Worm (Caenorhabditis elegans): Measurements from ENCODE around the gene Y17D7B.4.
"Not testable (repeated sequence)": the region's sequence is repeated elsewhere in the genome, so short reads cannot be mapped to it uniquely, and the experiment has no call there.

Gene Y17D7B.4

ce11 chrV:18771804-18772386, 4.6 kb downstream of the Y17D7B.4 start:
- TF ChIP-seq unc-62 (GFP tag; optimal IDR thresholded peaks at IDR 0.05), result no peak

- no peak for TF ChIP-seq unc-62 (GFP tag; optimal IDR thresholded peaks at IDR 0.05)
Measured at ce11 chrV:18771390-18771789, 5.1 kb downstream of the Y17D7B.4 start, which contains the start of gene clec-256. clec-256 (plus strand) TSS chrV:18771690.

- no peak for TF ChIP-seq unc-62 (GFP tag; optimal IDR thresholded peaks at IDR 0.05)
Measured at ce11 chrV:18770623-18771022, 5.9 kb downstream of the Y17D7B.4 start, which contains the start of gene clec-255. clec-255 (minus strand) TSS chrV:18770723.

- TF ChIP-seq unc-62 (GFP tag; optimal IDR thresholded peaks at IDR 0.05), result no peak
Measured at ce11 chrV:18769902-18770301, 6.6 kb downstream of the Y17D7B.4 start.

- not testable (repeated sequence) for TF ChIP-seq unc-62 (GFP tag; optimal IDR thresholded peaks at IDR 0.05)
Measured at ce11 chrV:18762044-18762443, 14.4 kb downstream of the Y17D7B.4 start, which contains the start of gene F11D11.22. F11D11.22 (plus strand) TSS chrV:18762344.

ce11 chrV:18761078-18761477, 15.4 kb downstream of the Y17D7B.4 start, which contains the start of gene F11D11.4:
F11D11.4 (plus strand) TSS chrV:18761378.
- no peak for TF ChIP-seq unc-62 (GFP tag; optimal IDR thresholded peaks at IDR 0.05)

ce11 chrV:18760174-18760573, 16.3 kb downstream of the Y17D7B.4 start, which contains the start of gene F11D11.3:
F11D11.3 (minus strand) TSS chrV:18760274.
- no peak for TF ChIP-seq unc-62 (GFP tag; optimal IDR thresholded peaks at IDR 0.05)

- not testable (repeated sequence) for TF ChIP-seq unc-62 (GFP tag; optimal IDR thresholded peaks at IDR 0.05)
Measured at ce11 chrV:18754328-18754727, 22.2 kb downstream of the Y17D7B.4 start, which contains the start of gene clec-254. clec-254 (minus strand) TSS chrV:18754428.

ce11 chrV:18753036-18753435, 23.5 kb downstream of the Y17D7B.4 start, which contains the start of gene F11D11.6:
F11D11.6 (minus strand) TSS chrV:18753136.
- no peak for TF ChIP-seq unc-62 (GFP tag; optimal IDR thresholded peaks at IDR 0.05)

- no peak for TF ChIP-seq unc-62 (GFP tag; optimal IDR thresholded peaks at IDR 0.05)
Measured at ce11 chrV:18750445-18750844, 26.0 kb downstream of the Y17D7B.4 start, which contains the start of the genes F11D11.21 and F11D11.12. F11D11.21 (minus strand) TSS chrV:18750545. F11D11.12 (minus strand) TSS chrV:18750682.

- TF ChIP-seq unc-62 (GFP tag; optimal IDR thresholded peaks at IDR 0.05), result no peak
Measured at ce11 chrV:18748726-18749125, 27.8 kb downstream of the Y17D7B.4 start, which contains the start of gene clec-252. clec-252 (minus strand) TSS chrV:18748826.

- TF ChIP-seq unc-62 (GFP tag; optimal IDR thresholded peaks at IDR 0.05), result no peak
Measured at ce11 chrV:18746937-18747660, 29.4 kb downstream of the Y17D7B.4 start, which contains the start of gene clec-251. clec-251 (minus strand) TSS chrV:18746987.

- TF ChIP-seq unc-62 (GFP tag; optimal IDR thresholded peaks at IDR 0.05), result no peak
Measured at ce11 chrV:18742108-18742507, 34.4 kb downstream of the Y17D7B.4 start, which contains the start of gene clec-250. clec-250 (minus strand) TSS chrV:18742208.

ce11 chrV:18737646-18738045, 38.8 kb downstream of the Y17D7B.4 start:
- TF ChIP-seq unc-62 (GFP tag; optimal IDR thresholded peaks at IDR 0.05), result no peak

- TF ChIP-seq unc-62 (GFP tag; optimal IDR thresholded peaks at IDR 0.05), result no peak
Measured at ce11 chrV:18734381-18734780, 42.1 kb downstream of the Y17D7B.4 start, which contains the start of gene scl-20. scl-20 (minus strand) TSS chrV:18734481.

ce11 chrV:18733942-18734341, 42.5 kb downstream of the Y17D7B.4 start:
- TF ChIP-seq unc-62 (GFP tag; optimal IDR thresholded peaks at IDR 0.05), result no peak
